Worm (Caenorhabditis elegans) whole organism, L2 larva: ENCODE data around the gene C36E8.6.

Experiments
- C34F6.9 ChIP-seq: fragments of 150-350 bp; optimal IDR thresholded peaks from 2 replicates; lab custom pipeline; 2014; ENCODE audit warnings: missing biosample characterization, missing genetic modification characterization
- F13H6.1 ChIP-seq: sonication (generic microtip); optimal IDR thresholded peaks from 2 replicates; lab custom pipeline; 2016; ENCODE audit warnings: missing genetic modification characterization, missing compliant biosample characterization
- R02D3.7 ChIP-seq: fragments of 150-350 bp; optimal IDR thresholded peaks from 2 replicates; lab custom pipeline; 2014; ENCODE audit warnings: missing biosample characterization, missing genetic modification characterization
- Y55F3AM.14 ChIP-seq: fragments of 200-800 bp; sonication (Bioruptor generic); optimal IDR thresholded peaks from 2 replicates; lab custom pipeline; 2018; ENCODE audit warnings: mild to moderate bottlenecking, missing genetic modification characterization, missing compliant biosample characterization
- ZK546.5 ChIP-seq: sonication (generic microtip); optimal IDR thresholded peaks from 2 replicates; lab custom pipeline; 2017; ENCODE audit warnings: missing biosample characterization, missing genetic modification characterization
- alr-1 ChIP-seq: fragments of 150-350 bp; optimal IDR thresholded peaks from 2 replicates; lab custom pipeline; 2014; ENCODE audit warnings: missing biosample characterization, missing genetic modification characterization
- ama-1 ChIP-seq: fragments of 150-350 bp; optimal IDR thresholded peaks from 2 replicates; lab custom pipeline; 2018; ENCODE audit warnings: inconsistent platforms
- blmp-1 ChIP-seq: sonication (generic microtip); optimal IDR thresholded peaks from 2 replicates; lab custom pipeline; 2017; ENCODE audit warnings: missing genetic modification characterization, mild to moderate bottlenecking, missing compliant biosample characterization, antibody characterized with exemption, moderate library complexity; ENCODE audit not compliant: insufficient read depth
- crh-2 ChIP-seq: sonication (generic microtip); optimal IDR thresholded peaks from 2 replicates; lab custom pipeline; 2017; ENCODE audit warnings: missing biosample characterization, missing genetic modification characterization
- dmd-4 ChIP-seq: sonication (generic microtip); optimal IDR thresholded peaks from 2 replicates; lab custom pipeline; 2017; ENCODE audit warnings: missing biosample characterization, missing genetic modification characterization
- elt-1 ChIP-seq: fragments of 150-350 bp; optimal IDR thresholded peaks from 2 replicates; lab custom pipeline; 2014; ENCODE audit warnings: missing biosample characterization, missing genetic modification characterization
- elt-3 ChIP-seq: sonication (generic microtip); optimal IDR thresholded peaks from 2 replicates; lab custom pipeline; 2017; ENCODE audit warnings: missing biosample characterization, missing genetic modification characterization
- fos-1 ChIP-seq: fragments of 150-350 bp; optimal IDR thresholded peaks from 2 replicates; lab custom pipeline; 2014; ENCODE audit warnings: missing biosample characterization, missing genetic modification characterization
- gmeb-1 ChIP-seq: fragments of 150-350 bp; optimal IDR thresholded peaks from 2 replicates; lab custom pipeline; 2014; ENCODE audit warnings: missing biosample characterization, missing genetic modification characterization
- lin-13 ChIP-seq: fragments of 150-350 bp; optimal IDR thresholded peaks from 2 replicates; lab custom pipeline; 2014; ENCODE audit warnings: missing biosample characterization, missing genetic modification reagents, missing genetic modification characterization
- lin-39 ChIP-seq: fragments of 150-350 bp; optimal IDR thresholded peaks from 2 replicates; lab custom pipeline; 2014; ENCODE audit warnings: missing biosample characterization, missing genetic modification reagents, missing genetic modification characterization
- mbf-1 ChIP-seq: sonication (generic microtip); optimal IDR thresholded peaks from 2 replicates; lab custom pipeline; 2017; ENCODE audit warnings: missing biosample characterization, missing genetic modification characterization
- nhr-10 ChIP-seq: sonication (generic microtip); optimal IDR thresholded peaks from 2 replicates; lab custom pipeline; 2017; ENCODE audit warnings: missing biosample characterization, missing genetic modification characterization
- nhr-11 ChIP-seq: fragments of 150-350 bp; optimal IDR thresholded peaks from 2 replicates; lab custom pipeline; 2014; ENCODE audit warnings: missing biosample characterization, missing genetic modification characterization
- nhr-12 ChIP-seq: fragments of 150-350 bp; optimal IDR thresholded peaks from 2 replicates; lab custom pipeline; 2014; ENCODE audit warnings: missing biosample characterization, missing genetic modification characterization
- nhr-129 ChIP-seq: fragments of 150-350 bp; optimal IDR thresholded peaks from 2 replicates; lab custom pipeline; 2014; ENCODE audit warnings: missing biosample characterization, missing genetic modification characterization
- nhr-21 ChIP-seq: fragments of 150-350 bp; optimal IDR thresholded peaks from 2 replicates; lab custom pipeline; 2014; ENCODE audit warnings: missing biosample characterization, missing genetic modification characterization
- nhr-23 ChIP-seq: fragments of 150-350 bp; optimal IDR thresholded peaks from 2 replicates; lab custom pipeline; 2014; ENCODE audit warnings: missing biosample characterization, missing genetic modification reagents, missing genetic modification characterization
- nhr-237 ChIP-seq: fragments of 150-350 bp; optimal IDR thresholded peaks from 2 replicates; lab custom pipeline; 2014; ENCODE audit warnings: missing biosample characterization, missing genetic modification characterization
- nhr-25 ChIP-seq: fragments of 150-350 bp; sonication (generic microtip); optimal IDR thresholded peaks from 3 replicates; lab custom pipeline; 2014; ENCODE audit warnings: missing biosample characterization, missing genetic modification characterization
- nhr-6 ChIP-seq: fragments of 150-350 bp; optimal IDR thresholded peaks from 2 replicates; lab custom pipeline; 2014; ENCODE audit warnings: missing biosample characterization, missing genetic modification characterization
- nhr-77 ChIP-seq: fragments of 150-350 bp; optimal IDR thresholded peaks from 2 replicates; lab custom pipeline; 2014; ENCODE audit warnings: missing biosample characterization, missing genetic modification characterization
- peb-1 ChIP-seq: fragments of 150-350 bp; optimal IDR thresholded peaks from 2 replicates; lab custom pipeline; 2014; ENCODE audit warnings: missing biosample characterization, missing genetic modification characterization
- skn-1 ChIP-seq: sonication (generic microtip); optimal IDR thresholded peaks from 2 replicates; lab custom pipeline; 2017; ENCODE audit warnings: missing biosample characterization, missing genetic modification characterization
- sma-3 ChIP-seq: sonication (generic microtip); optimal IDR thresholded peaks from 2 replicates; lab custom pipeline; 2016; ENCODE audit warnings: missing genetic modification reagents, missing genetic modification characterization, missing compliant biosample characterization
- sma-9 ChIP-seq, 2 experiments: fragments of 150-350 bp in 1 of 2; sonication (generic microtip) in 1 of 2; optimal IDR thresholded peaks; 2 replicates each; lab custom pipeline; 2014 to 2016; ENCODE audit warnings: missing genetic modification characterization in 2 of 2, mild to moderate bottlenecking in 1 of 2, missing biosample characterization in 1 of 2, missing compliant biosample characterization in 1 of 2, missing genetic modification reagents in 1 of 2, moderate library complexity in 1 of 2
- snpc-4 ChIP-seq: fragments of 150-350 bp; optimal IDR thresholded peaks from 2 replicates; lab custom pipeline; 2014; ENCODE audit warnings: missing biosample characterization, missing genetic modification characterization
- unc-39 ChIP-seq: fragments of 150-350 bp; optimal IDR thresholded peaks from 2 replicates; lab custom pipeline; 2014; ENCODE audit warnings: missing biosample characterization, missing genetic modification characterization
- unc-55 ChIP-seq: fragments of 150-350 bp; sonication (generic microtip); optimal IDR thresholded peaks from 3 replicates; lab custom pipeline; 2014; ENCODE audit warnings: missing biosample characterization, missing genetic modification reagents, missing genetic modification characterization
- unc-62 ChIP-seq: fragments of 150-350 bp; optimal IDR thresholded peaks from 2 replicates; lab custom pipeline; 2014; ENCODE audit warnings: missing biosample characterization, missing genetic modification reagents, missing genetic modification characterization
- zag-1 ChIP-seq: fragments of 150-350 bp; optimal IDR thresholded peaks from 2 replicates; lab custom pipeline; 2014; ENCODE audit warnings: missing biosample characterization, missing genetic modification characterization
- ztf-1 ChIP-seq: fragments of 200-800 bp; sonication (Bioruptor generic); conservative IDR thresholded peaks from 2 replicates; pipeline ENCODE4 v1.3.6; 2022; ENCODE audit warnings: missing genetic modification characterization, missing compliant biosample characterization
- ztf-11 ChIP-seq: sonication (generic microtip); optimal IDR thresholded peaks from 2 replicates; lab custom pipeline; 2017; ENCODE audit warnings: missing biosample characterization, missing genetic modification characterization
- ztf-4 ChIP-seq: fragments of 150-350 bp; optimal IDR thresholded peaks from 2 replicates; lab custom pipeline; 2014; ENCODE audit warnings: missing biosample characterization, missing genetic modification characterization

Gene C36E8.6

DNA sequence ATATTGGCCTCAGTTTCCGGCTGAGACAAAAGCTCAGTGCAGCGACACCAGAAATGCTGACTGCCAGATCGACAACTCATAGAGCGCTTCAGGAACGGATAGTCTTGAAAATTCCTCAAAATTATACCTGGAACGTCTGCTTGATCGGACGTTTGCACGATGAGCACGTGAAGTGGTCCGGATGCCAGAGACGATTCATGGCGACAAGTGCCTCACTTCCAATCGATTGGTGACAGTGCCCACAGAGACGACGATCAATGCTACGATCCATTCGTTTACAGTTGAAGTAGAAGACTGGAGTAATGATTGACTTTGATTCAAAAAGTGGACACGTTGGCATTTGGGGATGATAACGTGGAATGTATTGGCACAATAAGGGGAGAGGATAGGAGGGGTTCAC lies 1.5 kb upstream of the C36E8.6 start, which contains the start of gene Y1A5A.1:
Gene Y1A5A.1 (minus strand): TSS at position 294 of the 400 bp plus-strand sequence.
- TF ChIP-seq ama-1 (lab: Kevin White, UChicago) = no peak
- TF ChIP-seq nhr-12 (tag; lab: Kevin White, UChicago) = no peak
- no peak for TF ChIP-seq gmeb-1 (tag; lab: Kevin White, UChicago)
- TF ChIP-seq elt-1 (tag; lab: Kevin White, UChicago) = no peak
- TF ChIP-seq R02D3.7 (tag; lab: Kevin White, UChicago) = no peak

DNA sequence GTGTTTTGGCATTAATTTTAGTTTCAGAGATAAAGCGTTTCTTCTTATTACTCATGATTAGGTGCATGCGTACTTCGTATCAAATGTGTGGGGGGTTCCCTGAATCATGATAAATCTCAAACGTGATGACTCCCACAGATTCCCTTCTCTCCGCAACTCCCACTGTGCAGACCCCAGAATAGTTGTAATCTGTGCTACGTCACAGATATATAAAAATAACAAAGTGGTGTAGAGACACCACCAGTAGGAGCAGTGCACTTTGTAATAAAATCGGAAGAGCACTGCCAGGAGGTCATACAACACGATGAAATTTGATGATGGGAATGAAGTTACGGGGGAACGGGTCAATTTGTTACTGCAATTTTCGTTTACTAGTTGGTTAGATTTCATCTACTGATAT lies 3.5 kb downstream of the C36E8.6 start:
- TF ChIP-seq sma-9 (GFP tag; optimal IDR thresholded peaks at IDR 0.05; lab: Kevin White, UChicago) = peak; percentile 79
- no peak for TF ChIP-seq sma-9 (tag; optimal IDR thresholded peaks at IDR 0.05; lab: Kevin White, UChicago)
- no peak for TF ChIP-seq alr-1
- no peak for TF ChIP-seq ztf-1 (GFP tag; lab: Robert Waterston, UW)
- no peak for TF ChIP-seq nhr-25 (tag; lab: Kevin White, UChicago)
- no peak for TF ChIP-seq elt-3 (tag; lab: Kevin White, UChicago)
- TF ChIP-seq nhr-129 (tag; lab: Kevin White, UChicago) = peak; percentile 13
- no peak for TF ChIP-seq dmd-4 (tag; lab: Kevin White, UChicago)
- TF ChIP-seq F13H6.1 (tag; lab: Kevin White, UChicago) = peak; percentile 32
- no peak for TF ChIP-seq snpc-4 (tag; lab: Kevin White, UChicago)

DNA sequence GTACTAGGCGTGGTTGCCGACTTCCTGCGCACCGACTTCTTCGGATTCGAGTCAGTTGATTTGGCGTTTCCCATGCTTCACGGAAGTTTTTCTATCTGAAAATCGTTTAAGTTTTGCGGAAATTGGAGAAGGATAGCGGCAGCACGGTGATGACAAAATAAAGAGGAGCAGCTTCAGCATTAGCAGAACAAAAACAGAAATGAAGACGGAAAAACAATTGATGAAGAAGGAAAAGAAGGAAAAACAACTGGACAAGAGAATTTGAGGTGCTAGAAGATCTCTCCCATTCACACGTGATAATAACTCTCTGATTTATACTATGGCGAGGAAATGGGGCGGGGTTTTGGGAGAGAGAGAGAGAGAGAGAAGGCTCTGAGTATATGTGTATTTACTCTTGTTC lies 4.2 kb downstream of the C36E8.6 start, which contains the start of gene glb-11:
Gene glb-11 (minus strand): TSS at position 101 of the 400 bp plus-strand sequence.
- no peak for TF ChIP-seq unc-62
- no peak for TF ChIP-seq crh-2 (tag; lab: Kevin White, UChicago)
- no peak for TF ChIP-seq ztf-1 (GFP tag; lab: Robert Waterston, UW)
- no peak for TF ChIP-seq elt-1 (tag; lab: Kevin White, UChicago)
- no peak for TF ChIP-seq lin-39 (tag; lab: Kevin White, UChicago)
- no peak for TF ChIP-seq nhr-77 (tag; lab: Kevin White, UChicago)
- TF ChIP-seq nhr-10 (tag; lab: Kevin White, UChicago) = no peak
- no peak for TF ChIP-seq elt-3 (tag; lab: Kevin White, UChicago)
- no peak for TF ChIP-seq dmd-4 (tag; lab: Kevin White, UChicago)
- no peak for TF ChIP-seq Y55F3AM.14 (GFP tag; lab: Kevin White, UChicago)
- TF ChIP-seq fos-1 (tag; lab: Kevin White, UChicago) = no peak
- no peak for TF ChIP-seq snpc-4 (tag; lab: Kevin White, UChicago)
- TF ChIP-seq lin-13 = no peak
- TF ChIP-seq nhr-21 (tag; lab: Kevin White, UChicago) = no peak
- no peak for TF ChIP-seq nhr-129 (tag; lab: Kevin White, UChicago)
- TF ChIP-seq nhr-11 (tag; lab: Kevin White, UChicago) = no peak

DNA sequence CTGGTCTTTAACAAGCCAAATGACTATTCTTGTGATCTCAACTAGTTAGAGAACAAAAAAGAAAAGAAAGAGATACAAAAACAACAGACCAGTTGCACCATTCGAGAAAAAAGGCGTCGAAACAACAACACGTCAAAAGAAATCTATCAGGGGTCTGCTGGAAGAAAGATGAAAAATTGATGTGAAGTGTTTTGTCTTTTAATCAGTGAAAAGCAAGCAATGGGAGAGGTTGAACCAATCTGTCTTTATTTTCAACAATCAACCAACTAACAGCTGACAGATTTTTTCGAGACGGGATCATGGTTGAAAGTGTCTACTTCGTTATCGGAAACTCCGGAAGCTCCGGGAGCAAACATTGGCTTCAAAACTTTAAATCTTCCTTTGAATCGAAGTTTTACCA lies 6.6 kb downstream of the C36E8.6 start:
- TF ChIP-seq sma-9 (GFP tag; optimal IDR thresholded peaks at IDR 0.05; lab: Kevin White, UChicago) (peak; percentile 4), sma-9 (tag; optimal IDR thresholded peaks at IDR 0.05; lab: Kevin White, UChicago) (no peak), nhr-129 (tag; lab: Kevin White, UChicago) (peak; percentile 37), ZK546.5 (tag; lab: Kevin White, UChicago) (no peak)

DNA sequence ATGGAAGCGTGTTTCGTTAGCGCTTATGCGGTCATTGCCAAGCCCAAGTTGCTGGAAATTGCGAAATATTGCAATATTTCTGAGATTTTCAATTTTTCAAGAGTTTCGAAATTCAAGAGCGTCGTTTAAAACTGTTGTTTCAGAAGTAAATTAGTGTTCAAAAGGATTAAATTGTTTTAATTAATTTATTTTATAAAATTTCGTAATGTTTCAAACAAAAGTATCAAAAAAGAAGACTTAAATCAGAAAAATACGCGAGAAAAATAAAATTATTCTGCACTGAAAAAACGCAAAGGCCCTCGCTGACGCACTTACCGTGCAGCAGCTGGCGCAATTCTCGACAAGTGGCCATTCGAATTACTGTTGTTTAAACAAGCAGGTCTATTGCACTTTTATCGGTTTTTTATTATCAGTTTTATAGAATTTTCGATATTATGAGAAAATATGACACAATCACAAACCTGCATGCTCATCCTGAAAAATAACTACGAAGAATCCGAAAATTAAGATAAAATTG lies 16.3 kb downstream of the C36E8.6 start, which contains the start of gene tif-1A:
Gene tif-1A (minus strand): TSS at position 51 of the 517 bp plus-strand sequence.
- TF ChIP-seq zag-1 (tag; lab: Kevin White, UChicago) (peak; percentile 19), alr-1 (no peak), blmp-1 (tag; lab: Kevin White, UChicago) (peak; percentile 34), F13H6.1 (tag; lab: Kevin White, UChicago) (peak; percentile 84), ztf-1 (GFP tag; lab: Robert Waterston, UW) (no peak), nhr-237 (tag; lab: Kevin White, UChicago) (no peak), ztf-11 (tag; lab: Kevin White, UChicago) (no peak), Y55F3AM.14 (GFP tag; lab: Kevin White, UChicago) (peak; percentile 6), snpc-4 (tag; lab: Kevin White, UChicago) (peak; percentile 73), fos-1 (tag; lab: Kevin White, UChicago) (peak; percentile 96), ztf-4 (tag; lab: Kevin White, UChicago) (no peak), ZK546.5 (tag; lab: Kevin White, UChicago) (no peak), nhr-25 (tag; lab: Kevin White, UChicago) (peak; percentile 67), nhr-23 (tag; lab: Kevin White, UChicago) (no peak), ama-1 (lab: Kevin White, UChicago) (no peak), sma-3 (GFP tag; lab: Kevin White, UChicago) (peak; percentile 85), nhr-77 (tag; lab: Kevin White, UChicago) (peak; percentile 15), unc-55 (peak; percentile 82), elt-3 (tag; lab: Kevin White, UChicago) (no peak), nhr-11 (tag; lab: Kevin White, UChicago) (no peak), nhr-10 (tag; lab: Kevin White, UChicago) (peak; percentile 12), mbf-1 (no peak), R02D3.7 (tag; lab: Kevin White, UChicago) (no peak), nhr-12 (tag; lab: Kevin White, UChicago) (peak; percentile 23), dmd-4 (tag; lab: Kevin White, UChicago) (no peak), unc-62 (no peak), unc-39 (no peak), nhr-129 (tag; lab: Kevin White, UChicago) (peak; percentile 57), C34F6.9 (tag; lab: Kevin White, UChicago) (peak; percentile 90), elt-1 (tag; lab: Kevin White, UChicago) (no peak), sma-9 (GFP tag; optimal IDR thresholded peaks at IDR 0.05; lab: Kevin White, UChicago) (peak; percentile 85), sma-9 (tag; optimal IDR thresholded peaks at IDR 0.05; lab: Kevin White, UChicago) (no peak), skn-1 (peak; percentile 61), nhr-6 (peak; percentile 21), peb-1 (tag; lab: Kevin White, UChicago) (no peak), crh-2 (tag; lab: Kevin White, UChicago) (peak; percentile 75)
